Worm (Caenorhabditis elegans): ENCODE results near the gene F57F4.1.

The F57F4.1 gene

DNA sequence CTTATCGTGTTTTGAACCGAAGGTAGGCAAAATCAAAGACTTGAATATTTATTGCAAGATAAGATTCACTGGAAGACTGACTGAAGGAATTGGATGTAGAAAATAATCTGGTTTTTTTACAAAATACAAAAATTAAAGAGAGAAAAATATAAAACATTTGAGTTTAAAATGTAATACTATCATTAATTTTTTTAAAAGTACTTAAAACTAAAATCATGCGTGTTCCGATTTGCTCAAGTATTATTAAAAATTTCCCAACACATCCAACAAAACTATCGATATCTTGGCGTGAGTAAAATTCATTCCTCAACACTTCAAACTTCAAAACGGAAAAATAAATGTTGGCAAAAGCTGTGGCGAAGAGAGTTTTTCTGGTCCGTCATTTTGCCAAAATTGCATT is at the start of gene F57F4.1:
F57F4.1 (plus strand) TSS at position 301 of the 400 bp plus-strand sequence.
- TF ChIP-seq F13C5.2 (tag; optimal IDR thresholded peaks at IDR 0.05) (no peak), hnd-1 (tag; optimal IDR thresholded peaks at IDR 0.05) (no peak), hmbx-1 (tag; optimal IDR thresholded peaks at IDR 0.05) (no peak), pes-1 (GFP tag; IDR thresholded peaks at IDR 0.05) (no peak)

ce11 chrV:6341078-6341638 is 49.1 kb upstream of the F57F4.1 start:
- TF ChIP-seq tbx-11 (GFP tag; IDR thresholded peaks at IDR 0.05) = no peak

DNA sequence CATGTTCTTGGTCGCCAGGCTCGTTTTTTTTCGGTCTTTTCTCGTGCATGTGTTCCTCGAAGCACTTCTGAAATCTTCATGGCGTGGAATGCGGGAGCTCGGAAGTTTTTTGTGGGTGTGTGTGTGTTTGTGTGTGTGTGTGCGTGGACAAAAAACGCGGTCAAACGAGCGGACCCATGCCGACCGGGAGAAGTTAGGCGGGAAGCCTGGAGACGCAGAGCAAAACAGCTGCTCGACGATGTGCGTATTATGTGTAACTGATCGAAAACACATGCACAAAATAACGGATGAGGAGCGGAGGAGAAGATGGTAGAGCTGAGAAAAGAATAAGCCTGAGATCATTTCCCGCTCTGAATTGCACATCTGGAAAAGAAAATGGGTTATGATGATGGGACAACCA is 47.8 kb upstream of the F57F4.1 start:
- no peak for TF ChIP-seq B0310.2 (tag; optimal IDR thresholded peaks at IDR 0.05)
- no peak for TF ChIP-seq F13C5.2 (tag; optimal IDR thresholded peaks at IDR 0.05)
- no peak for TF ChIP-seq hnd-1 (tag; optimal IDR thresholded peaks at IDR 0.05)
- TF ChIP-seq ceh-36 (tag; optimal IDR thresholded peaks at IDR 0.05) = no peak
- no peak for TF ChIP-seq ama-1 (optimal IDR thresholded peaks at IDR 0.05)

DNA sequence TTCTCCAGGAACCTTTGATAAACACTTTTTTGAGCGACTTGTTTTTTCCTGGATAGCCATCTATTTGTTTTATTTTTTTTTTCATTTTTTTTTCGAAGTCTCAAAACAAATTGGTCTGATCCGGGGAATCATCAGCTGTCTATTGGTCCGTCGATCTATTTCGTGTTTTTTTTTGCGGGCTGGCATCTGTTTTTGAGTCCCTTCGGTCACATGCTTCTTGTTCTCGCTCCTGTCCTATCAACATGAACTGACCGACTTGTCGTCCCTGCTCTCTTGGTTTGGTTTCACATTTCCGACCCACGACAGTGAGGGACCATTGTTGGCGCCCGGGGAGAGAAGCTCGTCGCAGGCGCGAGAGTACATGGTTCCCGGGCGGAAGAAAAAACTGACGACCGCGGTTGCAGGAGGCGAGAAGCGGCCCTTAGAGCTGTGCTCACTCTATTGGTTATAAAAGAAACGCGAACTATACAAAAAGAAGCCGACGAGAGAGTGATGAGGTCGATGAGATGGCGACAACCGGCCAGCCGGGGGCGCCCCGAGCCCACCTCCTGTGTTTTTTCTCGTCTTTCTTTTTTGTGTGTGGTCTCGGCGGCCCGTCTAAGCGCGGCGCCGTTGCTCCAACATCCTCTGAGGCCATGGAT is 45.6 kb upstream of the F57F4.1 start:
- TF ChIP-seq ets-7 (tag; optimal IDR thresholded peaks at IDR 0.05) (no peak), aly-1 (tag; optimal IDR thresholded peaks at IDR 0.05) (peak; percentile 20)

- no peak for TF ChIP-seq tbx-11 (GFP tag; IDR thresholded peaks at IDR 0.05)
- TF ChIP-seq hmbx-1 (tag; optimal IDR thresholded peaks at IDR 0.05) = no peak
- no peak for TF ChIP-seq hmg-4 (GFP tag; optimal IDR thresholded peaks at IDR 0.05)
- TF ChIP-seq hnd-1 (tag; optimal IDR thresholded peaks at IDR 0.05) = no peak
- TF ChIP-seq pes-1 (GFP tag; IDR thresholded peaks at IDR 0.05) = no peak
- no peak for TF ChIP-seq B0310.2 (tag; optimal IDR thresholded peaks at IDR 0.05)
- no peak for TF ChIP-seq scrt-1 (GFP tag; IDR thresholded peaks at IDR 0.05)
- TF ChIP-seq ceh-36 (tag; optimal IDR thresholded peaks at IDR 0.05) = no peak
- TF ChIP-seq ceh-13 (GFP tag; optimal IDR thresholded peaks at IDR 0.05) = no peak
- TF ChIP-seq sea-1 (GFP tag; conservative IDR thresholded peaks at IDR 0.05) = no peak
- TF ChIP-seq ama-1 (optimal IDR thresholded peaks at IDR 0.05) = no peak
- no peak for TF ChIP-seq ets-7 (tag; optimal IDR thresholded peaks at IDR 0.05)
- TF ChIP-seq flt-1 (GFP tag; IDR thresholded peaks at IDR 0.05) = no peak
- no peak for TF ChIP-seq F13C5.2 (tag; optimal IDR thresholded peaks at IDR 0.05)
- TF ChIP-seq aly-1 (tag; optimal IDR thresholded peaks at IDR 0.05) = no peak
- TF ChIP-seq tra-4 (tag; optimal IDR thresholded peaks at IDR 0.05) = no peak
Observed at ce11 chrV:6346043-6346618, 44.1 kb upstream of the F57F4.1 start.

DNA sequence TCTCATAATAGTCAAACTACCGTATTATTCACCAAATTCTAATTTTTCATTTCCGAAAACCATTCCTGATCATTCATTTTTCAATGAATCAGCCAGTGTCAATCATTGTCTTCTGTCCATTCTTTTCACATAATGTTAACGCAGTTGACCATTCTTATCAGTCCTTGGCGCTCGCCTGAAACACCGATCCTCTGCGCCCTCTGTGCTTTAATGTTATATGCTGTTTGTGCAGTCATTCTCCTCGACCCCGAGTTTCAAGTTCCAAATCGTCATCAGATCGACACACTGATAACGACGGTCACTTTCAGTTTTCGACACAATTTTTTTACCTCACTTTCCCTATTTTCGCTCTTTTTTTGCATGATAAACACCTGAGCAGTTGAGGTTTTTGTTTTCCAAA is 43.4 kb upstream of the F57F4.1 start:
- no peak for TF ChIP-seq tra-4 (tag; optimal IDR thresholded peaks at IDR 0.05)
- TF ChIP-seq hmbx-1 (tag; optimal IDR thresholded peaks at IDR 0.05) = no peak
- no peak for TF ChIP-seq hmg-4 (GFP tag; optimal IDR thresholded peaks at IDR 0.05)
- TF ChIP-seq pes-1 (GFP tag; IDR thresholded peaks at IDR 0.05) = no peak
- TF ChIP-seq ceh-13 (GFP tag; optimal IDR thresholded peaks at IDR 0.05) = no peak
- no peak for TF ChIP-seq B0310.2 (tag; optimal IDR thresholded peaks at IDR 0.05)
- no peak for TF ChIP-seq tbx-37 (GFP tag; conservative IDR thresholded peaks at IDR 0.05)
- TF ChIP-seq flt-1 (GFP tag; IDR thresholded peaks at IDR 0.05) = no peak
- TF ChIP-seq ama-1 (optimal IDR thresholded peaks at IDR 0.05) = no peak
- no peak for TF ChIP-seq hnd-1 (tag; optimal IDR thresholded peaks at IDR 0.05)
- no peak for TF ChIP-seq F13C5.2 (tag; optimal IDR thresholded peaks at IDR 0.05)
- no peak for TF ChIP-seq ets-7 (tag; optimal IDR thresholded peaks at IDR 0.05)
- no peak for TF ChIP-seq scrt-1 (GFP tag; IDR thresholded peaks at IDR 0.05)
- no peak for TF ChIP-seq ceh-36 (tag; optimal IDR thresholded peaks at IDR 0.05)
- no peak for TF ChIP-seq sea-1 (GFP tag; conservative IDR thresholded peaks at IDR 0.05)
- no peak for TF ChIP-seq aly-1 (tag; optimal IDR thresholded peaks at IDR 0.05)
- no peak for TF ChIP-seq tbx-11 (GFP tag; IDR thresholded peaks at IDR 0.05)

- no peak for TF ChIP-seq pes-1 (GFP tag; IDR thresholded peaks at IDR 0.05)
Observed at ce11 chrV:6348133-6348532, 42.1 kb upstream of the F57F4.1 start.

- TF ChIP-seq ets-7 (tag; optimal IDR thresholded peaks at IDR 0.05) (no peak), pes-1 (GFP tag; IDR thresholded peaks at IDR 0.05) (no peak), ceh-36 (tag; optimal IDR thresholded peaks at IDR 0.05) (no peak), tbx-37 (GFP tag; conservative IDR thresholded peaks at IDR 0.05) (no peak), B0310.2 (tag; optimal IDR thresholded peaks at IDR 0.05) (no peak), sea-1 (GFP tag; conservative IDR thresholded peaks at IDR 0.05) (no peak), hmbx-1 (tag; optimal IDR thresholded peaks at IDR 0.05) (no peak), ama-1 (optimal IDR thresholded peaks at IDR 0.05) (no peak), tbx-11 (GFP tag; IDR thresholded peaks at IDR 0.05) (no peak), scrt-1 (GFP tag; IDR thresholded peaks at IDR 0.05) (no peak)
Observed at ce11 chrV:6349597-6349996, 40.7 kb upstream of the F57F4.1 start.

- TF ChIP-seq ama-1 (optimal IDR thresholded peaks at IDR 0.05) = no peak
- no peak for TF ChIP-seq ets-7 (tag; optimal IDR thresholded peaks at IDR 0.05)
- TF ChIP-seq tbx-11 (GFP tag; IDR thresholded peaks at IDR 0.05) = no peak
- no peak for TF ChIP-seq pes-1 (GFP tag; IDR thresholded peaks at IDR 0.05)
- TF ChIP-seq tra-4 (tag; optimal IDR thresholded peaks at IDR 0.05) = no peak
- no peak for TF ChIP-seq hmbx-1 (tag; optimal IDR thresholded peaks at IDR 0.05)
- no peak for TF ChIP-seq hmg-4 (GFP tag; optimal IDR thresholded peaks at IDR 0.05)
- no peak for TF ChIP-seq scrt-1 (GFP tag; IDR thresholded peaks at IDR 0.05)
- no peak for TF ChIP-seq flt-1 (GFP tag; IDR thresholded peaks at IDR 0.05)
- no peak for TF ChIP-seq ceh-13 (GFP tag; optimal IDR thresholded peaks at IDR 0.05)
- TF ChIP-seq B0310.2 (tag; optimal IDR thresholded peaks at IDR 0.05) = no peak
- TF ChIP-seq ceh-36 (tag; optimal IDR thresholded peaks at IDR 0.05) = no peak
- no peak for TF ChIP-seq F13C5.2 (tag; optimal IDR thresholded peaks at IDR 0.05)
- TF ChIP-seq aly-1 (tag; optimal IDR thresholded peaks at IDR 0.05) = no peak
- no peak for TF ChIP-seq sea-1 (GFP tag; conservative IDR thresholded peaks at IDR 0.05)
- TF ChIP-seq tbx-37 (GFP tag; conservative IDR thresholded peaks at IDR 0.05) = no peak
Observed at ce11 chrV:6350109-6350508, 40.2 kb upstream of the F57F4.1 start.
